Worm (Caenorhabditis elegans) whole organism, early embryonic: ENCODE results near the gene T25B2.2.

ENCODE experiments used
- B0310.2 ChIP-seq: sonication (generic microtip); optimal IDR thresholded peaks from 2 replicates; lab custom pipeline; 2016; ENCODE audit warnings: mild to moderate bottlenecking, missing genetic modification characterization, missing compliant biosample characterization
- F13C5.2 ChIP-seq: sonication (generic microtip); optimal IDR thresholded peaks from 2 replicates; lab custom pipeline; 2017; ENCODE audit warnings: mild to moderate bottlenecking, missing genetic modification characterization, inconsistent platforms, missing compliant biosample characterization
- aly-1 ChIP-seq: sonication (generic microtip); optimal IDR thresholded peaks from 2 replicates; lab custom pipeline; 2016; ENCODE audit warnings: missing genetic modification characterization, missing compliant biosample characterization
- ama-1 ChIP-seq: fragments of 150-350 bp; optimal IDR thresholded peaks from 2 replicates; lab custom pipeline; 2014
- ceh-13 ChIP-seq: fragments of 200-800 bp; sonication (Bioruptor generic); optimal IDR thresholded peaks from 2 replicates; lab custom pipeline; 2018; ENCODE audit warnings: mild to moderate bottlenecking, missing genetic modification characterization, missing compliant biosample characterization
- ceh-36 ChIP-seq: sonication (generic microtip); optimal IDR thresholded peaks from 2 replicates; lab custom pipeline; 2016; ENCODE audit warnings: missing genetic modification characterization, inconsistent platforms, missing compliant biosample characterization
- ets-7 ChIP-seq: sonication (generic microtip); optimal IDR thresholded peaks from 2 replicates; lab custom pipeline; 2016; ENCODE audit warnings: missing genotype, missing genetic modification characterization, missing compliant biosample characterization
- flt-1 ChIP-seq: fragments of 200-800 bp; sonication (Bioruptor generic); IDR thresholded peaks from 2 replicates; pipeline ENCODE4 v1.3.6; 2022; ENCODE audit warnings: missing genetic modification characterization, missing compliant biosample characterization
- hmbx-1 ChIP-seq: sonication (generic microtip); optimal IDR thresholded peaks from 2 replicates; lab custom pipeline; 2016; ENCODE audit warnings: mild to moderate bottlenecking, missing genetic modification characterization, missing compliant biosample characterization
- hmg-4 ChIP-seq: fragments of 200-800 bp; sonication (Bioruptor generic); optimal IDR thresholded peaks from 2 replicates; lab custom pipeline; 2018; ENCODE audit warnings: mild to moderate bottlenecking, missing genetic modification characterization, missing compliant biosample characterization
- hnd-1 ChIP-seq: sonication (generic microtip); optimal IDR thresholded peaks from 2 replicates; lab custom pipeline; 2016; ENCODE audit warnings: missing genetic modification characterization, missing compliant biosample characterization
- pes-1 ChIP-seq: fragments of 200-800 bp; sonication (Bioruptor generic); IDR thresholded peaks from 2 replicates; pipeline ENCODE4 v1.3.6; 2022; ENCODE audit warnings: missing genetic modification reagents, missing genetic modification characterization, missing compliant biosample characterization
- scrt-1 ChIP-seq: fragments of 200-800 bp; sonication (Bioruptor generic); IDR thresholded peaks from 2 replicates; pipeline ENCODE4 v1.3.6; 2022; ENCODE audit warnings: missing genetic modification characterization, missing compliant biosample characterization
- sea-1 ChIP-seq: fragments of 200-800 bp; sonication (Bioruptor generic); conservative IDR thresholded peaks from 2 replicates; pipeline ENCODE4 v1.3.6; 2022; ENCODE audit warnings: missing genetic modification characterization, missing compliant biosample characterization
- tbx-11 ChIP-seq: fragments of 200-800 bp; sonication (Bioruptor generic); IDR thresholded peaks from 2 replicates; pipeline ENCODE4 v1.3.6; 2022; ENCODE audit warnings: missing genetic modification characterization, missing compliant biosample characterization
- tbx-37 ChIP-seq: fragments of 200-800 bp; sonication (Bioruptor generic); conservative IDR thresholded peaks from 2 replicates; pipeline ENCODE4 v1.3.6; 2022; ENCODE audit warnings: missing genetic modification reagents, missing genetic modification characterization, missing compliant biosample characterization
- tra-4 ChIP-seq: sonication (generic microtip); optimal IDR thresholded peaks from 2 replicates; lab custom pipeline; 2017; ENCODE audit warnings: missing genetic modification characterization, missing compliant biosample characterization

T25B2.2 gene

ce11 chrX:6169252-6169651, at the start of gene T25B2.2:
TSS of gene T25B2.2 (plus strand) at chrX:6169643.
- TF ChIP-seq pes-1 (GFP tag; lab: Robert Waterston, UW) (no peak), aly-1 (tag; lab: Kevin White, UChicago) (no peak), ceh-36 (no peak), ets-7 (no peak), F13C5.2 (tag; lab: Kevin White, UChicago) (no peak), hmg-4 (GFP tag; lab: Kevin White, UChicago) (no peak), ceh-13 (GFP tag; lab: Kevin White, UChicago) (no peak), hnd-1 (no peak), hmbx-1 (no peak), tbx-11 (no peak), scrt-1 (no peak), tbx-37 (GFP tag; lab: Robert Waterston, UW) (no peak), flt-1 (GFP tag; lab: Robert Waterston, UW) (no peak), ama-1 (no peak), sea-1 (GFP tag; lab: Robert Waterston, UW) (no peak), B0310.2 (tag; lab: Kevin White, UChicago) (no peak), tra-4 (tag; lab: Kevin White, UChicago) (no peak)

- TF ChIP-seq B0310.2 (tag; lab: Kevin White, UChicago) (no peak), hmg-4 (GFP tag; lab: Kevin White, UChicago) (no peak), hnd-1 (no peak), scrt-1 (no peak), tra-4 (tag; lab: Kevin White, UChicago) (no peak), pes-1 (GFP tag; lab: Robert Waterston, UW) (no peak), ceh-36 (no peak), F13C5.2 (tag; lab: Kevin White, UChicago) (no peak), ets-7 (no peak), flt-1 (GFP tag; lab: Robert Waterston, UW) (no peak), tbx-11 (no peak), aly-1 (tag; lab: Kevin White, UChicago) (no peak), sea-1 (GFP tag; lab: Robert Waterston, UW) (no peak), hmbx-1 (no peak), ceh-13 (GFP tag; lab: Kevin White, UChicago) (no peak)
Observed at ce11 chrX:6121279-6121678, 48.2 kb upstream of the T25B2.2 start.

ce11 chrX:6122026-6122425, 47.4 kb upstream of the T25B2.2 start, which contains the start of gene nnt-1:
TSS of gene nnt-1 (plus strand) at chrX:6122311.
- TF ChIP-seq ama-1 (no peak), ceh-13 (GFP tag; lab: Kevin White, UChicago) (no peak), B0310.2 (tag; lab: Kevin White, UChicago) (no peak), scrt-1 (no peak), hmg-4 (GFP tag; lab: Kevin White, UChicago) (no peak)

ce11 chrX:6128225-6128686, 41.2 kb upstream of the T25B2.2 start, which contains the start of gene C15H9.9:
TSS of gene C15H9.9 (minus strand) at chrX:6128275.
- TF ChIP-seq F13C5.2 (tag; lab: Kevin White, UChicago) (peak; percentile 37), ceh-36 (no peak), hnd-1 (no peak), pes-1 (GFP tag; lab: Robert Waterston, UW) (no peak), hmg-4 (GFP tag; lab: Kevin White, UChicago) (no peak), ceh-13 (GFP tag; lab: Kevin White, UChicago) (no peak)

ce11 chrX:6128773-6129172, 40.7 kb upstream of the T25B2.2 start:
- TF ChIP-seq hmbx-1 (no peak), scrt-1 (no peak), tbx-11 (no peak), sea-1 (GFP tag; lab: Robert Waterston, UW) (no peak), flt-1 (GFP tag; lab: Robert Waterston, UW) (no peak), tbx-37 (GFP tag; lab: Robert Waterston, UW) (no peak), F13C5.2 (tag; lab: Kevin White, UChicago) (no peak), hnd-1 (no peak), B0310.2 (tag; lab: Kevin White, UChicago) (no peak), ceh-13 (GFP tag; lab: Kevin White, UChicago) (no peak)

ce11 chrX:6129277-6129676, 40.2 kb upstream of the T25B2.2 start:
- no peak for TF ChIP-seq F13C5.2 (tag; lab: Kevin White, UChicago)
- TF ChIP-seq hnd-1, result no peak
- no peak for TF ChIP-seq ama-1

ce11 chrX:6134423-6134822, 35.0 kb upstream of the T25B2.2 start:
- TF ChIP-seq tra-4 (tag; lab: Kevin White, UChicago) (no peak), hmg-4 (GFP tag; lab: Kevin White, UChicago) (peak; percentile 35), ama-1 (no peak), tbx-11 (no peak), aly-1 (tag; lab: Kevin White, UChicago) (no peak), pes-1 (GFP tag; lab: Robert Waterston, UW) (no peak), ceh-36 (no peak), sea-1 (GFP tag; lab: Robert Waterston, UW) (no peak), F13C5.2 (tag; lab: Kevin White, UChicago) (peak; percentile 37), hmbx-1 (no peak), hnd-1 (no peak), ets-7 (no peak)

ce11 chrX:6138243-6138642, 31.2 kb upstream of the T25B2.2 start, which contains the start of gene Y72A10A.1:
TSS of gene Y72A10A.1 (minus strand) at chrX:6138343.
- TF ChIP-seq tbx-37 (GFP tag; lab: Robert Waterston, UW) (no peak), ceh-13 (GFP tag; lab: Kevin White, UChicago) (no peak), aly-1 (tag; lab: Kevin White, UChicago) (no peak), hmg-4 (GFP tag; lab: Kevin White, UChicago) (no peak), ets-7 (no peak), ceh-36 (no peak), scrt-1 (no peak), hnd-1 (no peak), sea-1 (GFP tag; lab: Robert Waterston, UW) (no peak), F13C5.2 (tag; lab: Kevin White, UChicago) (no peak), ama-1 (no peak), tra-4 (tag; lab: Kevin White, UChicago) (no peak), tbx-11 (no peak), pes-1 (GFP tag; lab: Robert Waterston, UW) (no peak), flt-1 (GFP tag; lab: Robert Waterston, UW) (no peak), hmbx-1 (no peak), B0310.2 (tag; lab: Kevin White, UChicago) (no peak)
